Worm (Caenorhabditis elegans) whole organism, L4/young adult: ENCODE measurements around the gene C16C10.4.

Experiments used
- W03F9.2 ChIP-seq: fragments of 150-350 bp; optimal IDR thresholded peaks from 2 replicates; lab custom pipeline; 2014; ENCODE audit warnings: missing biosample characterization, missing genetic modification characterization
- him-1 ChIP-seq: sonication (generic microtip); optimal IDR thresholded peaks from 2 replicates; lab custom pipeline; 2016; ENCODE audit warnings: missing genotype, missing genetic modification reagents, missing genetic modification characterization, missing compliant biosample characterization

ce11 chrIII:4131814-4132555 is 39.2 kb upstream of the C16C10.4 start:
- TF ChIP-seq him-1 (tag; lab: Kevin White, UChicago) (no peak), W03F9.2 (no peak)
